Fruit fly (Drosophila melanogaster) whole organism, embryonic: Measurements from ENCODE around the gene Gel.

Experiments
- Abd-B ChIP-seq: fragments of 200-800 bp; sonication (Bioruptor generic); optimal IDR thresholded peaks from 2 replicates; lab custom pipeline; 2018; ENCODE audit warnings: missing biosample characterization, mild to moderate bottlenecking, missing genetic modification characterization, moderate library complexity
- Aef1 ChIP-seq: fragments of 200-800 bp; sonication (Bioruptor generic); IDR thresholded peaks from 3 replicates; pipeline ENCODE4 v1.3.6; 2022; ENCODE audit warnings: missing biosample characterization, missing genetic modification characterization
- Asciz ChIP-seq: fragments of 200-800 bp; sonication (Bioruptor generic); optimal IDR thresholded peaks from 2 replicates; lab custom pipeline; 2017; ENCODE audit warnings: missing biosample characterization, mild to moderate bottlenecking, missing genetic modification characterization, missing genetic modification reagents
- BtbVII ChIP-seq: fragments of 200-800 bp; sonication (Bioruptor generic); optimal IDR thresholded peaks from 3 replicates; lab custom pipeline; 2017; ENCODE audit warnings: missing biosample characterization, mild to moderate bottlenecking, missing genetic modification characterization
- CG11093 ChIP-seq: fragments of 200-800 bp; sonication (Bioruptor generic); IDR thresholded peaks from 3 replicates; pipeline ENCODE4 v1.3.6; 2022; ENCODE audit warnings: missing biosample characterization, missing genetic modification characterization
- CG12071 ChIP-seq: fragments of 200-800 bp; sonication (Bioruptor generic); optimal IDR thresholded peaks from 3 replicates; lab custom pipeline; 2018; ENCODE audit warnings: missing biosample characterization, mild to moderate bottlenecking, missing genetic modification characterization
- CG12104 ChIP-seq: fragments of 200-800 bp; sonication (Bioruptor generic); optimal IDR thresholded peaks from 3 replicates; lab custom pipeline; 2016; ENCODE audit warnings: missing biosample characterization, missing genetic modification characterization
- CG13123 ChIP-seq: fragments of 200-800 bp; sonication (Bioruptor generic); optimal IDR thresholded peaks from 2 replicates; lab custom pipeline; 2016; ENCODE audit warnings: missing biosample characterization, missing genetic modification characterization
- CG14710 ChIP-seq: fragments of 200-800 bp; sonication (Bioruptor generic); optimal IDR thresholded peaks from 3 replicates; lab custom pipeline; 2019; ENCODE audit warnings: missing biosample characterization, mild to moderate bottlenecking, missing genetic modification characterization, moderate library complexity
- CG15073 ChIP-seq: fragments of 200-800 bp; sonication (Bioruptor generic); optimal IDR thresholded peaks from 2 replicates; lab custom pipeline; 2016; ENCODE audit warnings: missing biosample characterization, missing genetic modification characterization
- CG3065 ChIP-seq: fragments of 200-800 bp; sonication (Bioruptor generic); optimal IDR thresholded peaks from 2 replicates; lab custom pipeline; 2016; ENCODE audit warnings: missing biosample characterization, missing genetic modification characterization
- CG32767 ChIP-seq: fragments of 200-800 bp; sonication (Bioruptor generic); IDR thresholded peaks from 2 replicates; pipeline ENCODE4 v1.3.6; 2022; ENCODE audit warnings: missing biosample characterization, missing genetic modification characterization
- CG33557 ChIP-seq: fragments of 200-800 bp; sonication (Bioruptor generic); optimal IDR thresholded peaks from 2 replicates; lab custom pipeline; 2019; ENCODE audit warnings: missing biosample characterization, mild to moderate bottlenecking, missing genetic modification characterization, moderate library complexity
- CG34422 ChIP-seq: fragments of 200-800 bp; sonication (Bioruptor generic); IDR thresholded peaks from 3 replicates; pipeline ENCODE4 v1.3.6; 2022; ENCODE audit warnings: missing biosample characterization, missing genetic modification characterization
- CG43689 ChIP-seq: fragments of 200-800 bp; sonication (Bioruptor generic); IDR thresholded peaks from 2 replicates; pipeline ENCODE4 v1.3.6; 2022; ENCODE audit warnings: missing biosample characterization, missing genetic modification characterization
- CG4404 ChIP-seq: fragments of 200-800 bp; sonication (Bioruptor generic); IDR thresholded peaks from 2 replicates; pipeline ENCODE4 v1.3.6; 2022; ENCODE audit warnings: missing biosample characterization, missing genetic modification characterization
- CG5245 ChIP-seq: fragments of 200-800 bp; sonication (Bioruptor generic); optimal IDR thresholded peaks from 3 replicates; lab custom pipeline; 2016; ENCODE audit warnings: missing biosample characterization, missing genetic modification characterization
- CG6272 ChIP-seq: fragments of 200-800 bp; sonication (Bioruptor generic); IDR thresholded peaks from 2 replicates; pipeline ENCODE4 v1.3.6; 2022; ENCODE audit warnings: missing biosample characterization, missing genetic modification characterization
- CG8089 ChIP-seq: fragments of 200-800 bp; sonication (Bioruptor generic); optimal IDR thresholded peaks from 3 replicates; lab custom pipeline; 2016; ENCODE audit warnings: missing biosample characterization, missing genetic modification characterization
- CG8281 ChIP-seq: fragments of 200-800 bp; sonication (Bioruptor generic); optimal IDR thresholded peaks from 2 replicates; lab custom pipeline; 2018; ENCODE audit warnings: missing biosample characterization, mild to moderate bottlenecking, missing genetic modification characterization, moderate library complexity
- CG9727 ChIP-seq: fragments of 200-800 bp; sonication (Bioruptor generic); optimal IDR thresholded peaks from 3 replicates; lab custom pipeline; 2017; ENCODE audit warnings: missing biosample characterization, mild to moderate bottlenecking, missing genetic modification characterization
- CG9876 ChIP-seq: fragments of 200-800 bp; sonication (Bioruptor generic); optimal IDR thresholded peaks from 2 replicates; lab custom pipeline; 2016; ENCODE audit warnings: missing biosample characterization, missing genetic modification characterization
- CrebB ChIP-seq: fragments of 200-800 bp; sonication (Bioruptor generic); optimal IDR thresholded peaks from 3 replicates; lab custom pipeline; 2018; ENCODE audit warnings: missing biosample characterization, mild to moderate bottlenecking, missing genetic modification characterization
- Doc3 ChIP-seq: fragments of 200-800 bp; sonication (Bioruptor generic); IDR thresholded peaks from 3 replicates; pipeline ENCODE4 v1.3.6; 2022; ENCODE audit warnings: missing biosample characterization, missing genetic modification characterization; ENCODE audit not compliant: partially characterized antibody
- ERR ChIP-seq: fragments of 200-800 bp; sonication (Bioruptor generic); optimal IDR thresholded peaks from 2 replicates; lab custom pipeline; 2016; ENCODE audit warnings: missing biosample characterization, missing genetic modification characterization
- Fer2 ChIP-seq: fragments of 200-800 bp; sonication (Bioruptor generic); optimal IDR thresholded peaks from 2 replicates; lab custom pipeline; 2018; ENCODE audit warnings: missing biosample characterization, mild to moderate bottlenecking, missing genetic modification characterization, moderate library complexity
- H2.0 ChIP-seq: fragments of 200-800 bp; sonication (Bioruptor generic); IDR thresholded peaks from 2 replicates; pipeline ENCODE4 v1.3.6; 2022; ENCODE audit warnings: missing biosample characterization, missing genetic modification characterization
- Hr51 ChIP-seq, 2 experiments: fragments of 200-800 bp; sonication (Bioruptor generic); optimal IDR thresholded peaks; 2 replicates in 1 of 2; 3 replicates in 1 of 2; lab custom pipeline; 2016 to 2018; ENCODE audit warnings: missing biosample characterization in 2 of 2, missing genetic modification characterization in 2 of 2, mild to moderate bottlenecking in 1 of 2, moderate library complexity in 1 of 2
- MBD-R2 ChIP-seq: fragments of 200-800 bp; sonication (Bioruptor generic); IDR thresholded peaks from 2 replicates; pipeline ENCODE4 v1.3.6; 2022; ENCODE audit warnings: missing biosample characterization, missing genetic modification characterization
- NFAT ChIP-seq: fragments of 200-800 bp; sonication (Bioruptor generic); IDR thresholded peaks from 2 replicates; pipeline ENCODE4 v1.3.6; 2022; ENCODE audit warnings: missing biosample characterization, missing genetic modification characterization
- PHDP ChIP-seq: fragments of 200-800 bp; sonication (Bioruptor generic); optimal IDR thresholded peaks from 3 replicates; lab custom pipeline; 2018; ENCODE audit warnings: missing biosample characterization, mild to moderate bottlenecking, missing genetic modification characterization, moderate library complexity
- Poxn ChIP-seq: fragments of 200-800 bp; sonication (Bioruptor generic); IDR thresholded peaks from 2 replicates; pipeline ENCODE4 v1.3.6; 2022; ENCODE audit warnings: missing biosample characterization, missing genetic modification characterization
- Xrp1 ChIP-seq: fragments of 200-800 bp; sonication (Bioruptor generic); IDR thresholded peaks from 2 replicates; pipeline ENCODE4 v1.3.6; 2022; ENCODE audit warnings: missing biosample characterization, missing genetic modification characterization
- ap ChIP-seq: fragments of 200-800 bp; sonication (Bioruptor generic); IDR thresholded peaks from 2 replicates; pipeline ENCODE4 v1.3.6; 2022; ENCODE audit warnings: missing biosample characterization, missing genetic modification characterization
- ash1 ChIP-seq: fragments of 200-800 bp; sonication (Bioruptor generic); optimal IDR thresholded peaks from 2 replicates; lab custom pipeline; 2018; ENCODE audit warnings: missing biosample characterization, mild to moderate bottlenecking, missing genetic modification characterization
- bab2 ChIP-seq: fragments of 200-800 bp; sonication (Bioruptor generic); optimal IDR thresholded peaks from 2 replicates; lab custom pipeline; 2016; ENCODE audit warnings: missing biosample characterization, missing genetic modification characterization
- cg ChIP-seq: fragments of 200-800 bp; sonication (Bioruptor generic); optimal IDR thresholded peaks from 3 replicates; lab custom pipeline; 2019; ENCODE audit warnings: missing biosample characterization, mild to moderate bottlenecking, missing genetic modification characterization, moderate library complexity
- chif ChIP-seq, 2 experiments: fragments of 200-800 bp; sonication (Bioruptor generic); optimal IDR thresholded peaks; 3 replicates each; lab custom pipeline; 2016; ENCODE audit warnings: missing biosample characterization in 2 of 2, missing genetic modification characterization in 2 of 2
- croc ChIP-seq: fragments of 200-800 bp; sonication (Bioruptor generic); conservative IDR thresholded peaks from 3 replicates; pipeline ENCODE4 v1.3.6; 2022; ENCODE audit warnings: missing biosample characterization, missing genetic modification characterization
- dmrt99B ChIP-seq: fragments of 200-800 bp; sonication (Bioruptor generic); optimal IDR thresholded peaks from 2 replicates; lab custom pipeline; 2018; ENCODE audit warnings: missing biosample characterization, mild to moderate bottlenecking, missing genetic modification characterization, moderate library complexity
- dysf ChIP-seq: fragments of 200-800 bp; sonication (Bioruptor generic); IDR thresholded peaks from 3 replicates; pipeline ENCODE4 v1.3.6; 2022; ENCODE audit warnings: missing biosample characterization, missing genetic modification characterization
- fd3F ChIP-seq: fragments of 200-800 bp; sonication (Bioruptor generic); optimal IDR thresholded peaks from 2 replicates; lab custom pipeline; 2018; ENCODE audit warnings: missing biosample characterization, mild to moderate bottlenecking, missing genetic modification characterization, moderate library complexity
- fu2 ChIP-seq: fragments of 200-800 bp; sonication (Bioruptor generic); optimal IDR thresholded peaks from 2 replicates; lab custom pipeline; 2016; ENCODE audit warnings: missing biosample characterization, missing genetic modification characterization
- gcm2 ChIP-seq: fragments of 200-800 bp; sonication (Bioruptor generic); optimal IDR thresholded peaks from 2 replicates; lab custom pipeline; 2016; ENCODE audit warnings: missing biosample characterization, missing genetic modification characterization
- lbe ChIP-seq: fragments of 200-800 bp; sonication (Bioruptor generic); optimal IDR thresholded peaks from 2 replicates; lab custom pipeline; 2016; ENCODE audit warnings: missing biosample characterization, mild to moderate bottlenecking, missing genetic modification characterization
- mirr ChIP-seq: fragments of 200-800 bp; sonication (Bioruptor generic); optimal IDR thresholded peaks from 3 replicates; lab custom pipeline; 2018; ENCODE audit warnings: missing biosample characterization, mild to moderate bottlenecking, missing genetic modification characterization
- nau ChIP-seq: fragments of 200-800 bp; sonication (Bioruptor generic); optimal IDR thresholded peaks from 3 replicates; lab custom pipeline; 2017; ENCODE audit warnings: missing biosample characterization, mild to moderate bottlenecking, missing genetic modification characterization, missing genetic modification reagents
- nerfin-2 ChIP-seq: fragments of 200-800 bp; sonication (Bioruptor generic); IDR thresholded peaks from 2 replicates; pipeline ENCODE4 v1.3.6; 2022; ENCODE audit warnings: missing biosample characterization, missing genetic modification characterization; ENCODE audit not compliant: partially characterized antibody
- pum ChIP-seq: fragments of 200-800 bp; sonication (Bioruptor generic); optimal IDR thresholded peaks from 2 replicates; lab custom pipeline; 2016; ENCODE audit warnings: missing biosample characterization, missing genetic modification characterization
- rib ChIP-seq: fragments of 200-800 bp; sonication (Bioruptor generic); IDR thresholded peaks from 2 replicates; pipeline ENCODE4 v1.3.6; 2022; ENCODE audit warnings: missing biosample characterization, missing genetic modification characterization
- schlank ChIP-seq: fragments of 200-800 bp; sonication (Bioruptor generic); optimal IDR thresholded peaks from 2 replicates; lab custom pipeline; 2018; ENCODE audit warnings: missing biosample characterization, mild to moderate bottlenecking, missing genetic modification characterization
- tgo ChIP-seq: fragments of 200-800 bp; sonication (Bioruptor generic); IDR thresholded peaks from 3 replicates; pipeline ENCODE4 v1.3.6; 2022; ENCODE audit warnings: missing biosample characterization, missing genetic modification characterization

Gene Gel

dm6 chr3R:4220780-4221179, 14.2 kb upstream of the Gel start (continued):
- peak; percentile 7; the same call in 1 of the 2 replicates for TF ChIP-seq Xrp1 (GFP tag; lab: Robert Waterston, UW)
- TF ChIP-seq CG13123 (GFP tag; lab: Kevin White, UChicago), result no peak
- TF ChIP-seq fu2 (GFP tag; lab: Kevin White, UChicago), result peak; percentile 54
- TF ChIP-seq mirr, result no peak
- no peak for TF ChIP-seq BtbVII (GFP tag; lab: Kevin White, UChicago)
- no peak for TF ChIP-seq CG3065
- TF ChIP-seq CG14710 (tag; lab: Kevin White, UChicago), result peak; percentile 42
- no peak for TF ChIP-seq CG43689 (GFP tag; lab: Robert Waterston, UW)
- TF ChIP-seq dysf (GFP tag; lab: Robert Waterston, UW), result peak; percentile 25; the same call in 1 of the 3 replicates
- TF ChIP-seq Asciz (GFP tag; lab: Kevin White, UChicago), result no peak
- no peak for TF ChIP-seq rib (GFP tag; lab: Robert Waterston, UW)
- no peak for TF ChIP-seq nau (GFP tag; lab: Kevin White, UChicago)
- peak; percentile 96 for TF ChIP-seq Doc3 (GFP tag; lab: Robert Waterston, UW)
- peak; percentile 19 for TF ChIP-seq PHDP
- TF ChIP-seq pum, result no peak
- TF ChIP-seq croc, result no peak; the same call in 2 of the 3 replicates
- no peak; the same call in 1 of the 2 replicates for TF ChIP-seq CG6272
- no peak for TF ChIP-seq CG12104 (GFP tag; lab: Kevin White, UChicago)
- TF ChIP-seq chif (GFP tag; optimal IDR thresholded peaks at IDR 0.05; lab: Kevin White, UChicago), result peak; percentile 7 to 17
- TF ChIP-seq tgo, result no peak
- no peak for TF ChIP-seq CG33557 (GFP tag; lab: Kevin White, UChicago)
- no peak for TF ChIP-seq CG32767 (GFP tag; lab: Robert Waterston, UW)
- no peak for TF ChIP-seq CG12071 (GFP tag; lab: Kevin White, UChicago)
- no peak for TF ChIP-seq Aef1 (GFP tag; lab: Robert Waterston, UW)
- TF ChIP-seq dmrt99B, result no peak
- peak; percentile 8 for TF ChIP-seq CG9876 (GFP tag; lab: Kevin White, UChicago)
- no peak for TF ChIP-seq schlank (tag; lab: Kevin White, UChicago)
- TF ChIP-seq fd3F (GFP tag; lab: Kevin White, UChicago), result no peak
- TF ChIP-seq CG8089 (GFP tag; lab: Kevin White, UChicago), result no peak
- TF ChIP-seq bab2 (GFP tag; lab: Kevin White, UChicago), result peak; percentile 13
- no peak for TF ChIP-seq CG11093
- TF ChIP-seq Fer2 (tag; lab: Kevin White, UChicago), result no peak
- TF ChIP-seq ERR (GFP tag; lab: Kevin White, UChicago), result peak; percentile 50
- TF ChIP-seq CrebB (tag; lab: Kevin White, UChicago), result no peak
- TF ChIP-seq MBD-R2 (GFP tag; lab: Robert Waterston, UW), result peak; percentile 93
- TF ChIP-seq cg, result no peak
- peak; percentile 56; the same call in 2 of the 3 replicates for TF ChIP-seq CG34422 (GFP tag; lab: Robert Waterston, UW)
- TF ChIP-seq CG8281 (tag; lab: Kevin White, UChicago), result no peak
- peak in 1 of 2 experiments; percentile 44 for TF ChIP-seq Hr51 (GFP tag; optimal IDR thresholded peaks at IDR 0.05; lab: Kevin White, UChicago)
- peak; percentile 95 for TF ChIP-seq nerfin-2 (GFP tag; lab: Robert Waterston, UW)
- TF ChIP-seq NFAT, result peak; percentile 53
- TF ChIP-seq CG5245 (GFP tag; lab: Kevin White, UChicago), result no peak
- no peak for TF ChIP-seq CG4404 (GFP tag; lab: Robert Waterston, UW)
- TF ChIP-seq Poxn (GFP tag; lab: Robert Waterston, UW), result no peak
- TF ChIP-seq H2.0 (GFP tag; lab: Robert Waterston, UW), result 0 out of 2 replicates have a peak, but pooled peaks have one; percentile 23
- TF ChIP-seq lbe (GFP tag; lab: Kevin White, UChicago), result no peak
- no peak for TF ChIP-seq ap (GFP tag; lab: Robert Waterston, UW)
- TF ChIP-seq ash1 (GFP tag; lab: Kevin White, UChicago), result no peak
- TF ChIP-seq CG15073 (GFP tag; lab: Kevin White, UChicago), result no peak
- TF ChIP-seq Abd-B (GFP tag; lab: Kevin White, UChicago), result no peak
- TF ChIP-seq CG9727 (GFP tag; lab: Kevin White, UChicago), result peak; percentile 20
- no peak for TF ChIP-seq gcm2 (GFP tag; lab: Kevin White, UChicago)
